Fruit fly (Drosophila melanogaster): Measurements from ENCODE around the gene Rat1.

Rat1 gene

dm6 chr2L:6960165-6960564 is 52.3 kb downstream of the Rat1 start, which contains the start of the genes Atac1 and Hmgcl:
TSS of gene Atac1 (minus strand) at chr2L:6960328.
TSS of gene Hmgcl (plus strand) at chr2L:6960377.
- no peak for TF ChIP-seq Myc (optimal IDR thresholded peaks at IDR 0.05)
- TF ChIP-seq insv (optimal IDR thresholded peaks at IDR 0.05): no peak
- TF ChIP-seq psq (optimal IDR thresholded peaks at IDR 0.05): no peak
- TF ChIP-seq h (optimal IDR thresholded peaks at IDR 0.05): no peak
- TF ChIP-seq Sin3A (optimal IDR thresholded peaks at IDR 0.05): no peak
- no peak for TF ChIP-seq ttk (optimal IDR thresholded peaks at IDR 0.05)

Measured in Kc167 (cell line).